Worm (Caenorhabditis elegans): ENCODE results near the gene clc-5.
A peak's percentile ranks its signal among the peaks of the same experiment; 100 is the strongest.

clc-5 gene

DNA sequence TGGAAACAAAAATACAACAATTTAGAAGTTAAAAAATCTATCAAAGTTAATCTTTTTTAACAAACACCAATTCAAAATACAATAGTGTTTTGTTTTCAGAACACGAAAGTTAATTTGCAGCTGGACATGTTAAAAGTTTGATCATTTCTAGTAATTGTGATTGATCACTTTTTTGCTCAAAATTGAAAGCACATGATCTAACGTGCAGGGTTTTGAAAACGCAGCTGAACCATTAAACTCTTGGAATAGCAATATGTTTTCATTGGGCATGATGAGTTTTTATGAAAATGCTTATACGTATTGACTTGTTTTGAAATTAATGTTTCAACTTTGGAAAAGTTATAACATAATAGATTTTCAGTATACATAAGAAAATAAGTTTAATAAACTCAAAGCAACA, 14.0 kb downstream of the clc-5 start:
- TF ChIP-seq nhr-90 (tag; optimal IDR thresholded peaks at IDR 0.05; ENCODE audit: poor library complexity), result no peak
- no peak for TF ChIP-seq sup-37 (GFP tag; optimal IDR thresholded peaks at IDR 0.05)
- no peak for TF ChIP-seq mdl-1 (tag; optimal IDR thresholded peaks at IDR 0.05)
- no peak for TF ChIP-seq unc-62 (GFP tag; optimal IDR thresholded peaks at IDR 0.05)
- no peak for TF ChIP-seq nhr-28 (tag; optimal IDR thresholded peaks at IDR 0.05)
- TF ChIP-seq lin-13 (GFP tag; optimal IDR thresholded peaks at IDR 0.05), result no peak
- no peak for TF ChIP-seq egl-13 (tag; optimal IDR thresholded peaks at IDR 0.05)
- no peak for TF ChIP-seq swsn-7 (tag; optimal IDR thresholded peaks at IDR 0.05)
- TF ChIP-seq hpl-2 (GFP tag; optimal IDR thresholded peaks at IDR 0.05), result no peak
- no peak for TF ChIP-seq unc-30 (tag; optimal IDR thresholded peaks at IDR 0.05)
- peak; percentile 90 for TF ChIP-seq dsc-1 (tag; optimal IDR thresholded peaks at IDR 0.05)
- TF ChIP-seq tbx-2 (tag; optimal IDR thresholded peaks at IDR 0.05), result no peak
- no peak for TF ChIP-seq ceh-88 (GFP tag; IDR thresholded peaks at IDR 0.05)
- no peak for TF ChIP-seq lin-15B (tag; optimal IDR thresholded peaks at IDR 0.05)
- TF ChIP-seq mab-9 (GFP tag; IDR thresholded peaks at IDR 0.05), result no peak
- TF ChIP-seq nhr-19 (GFP tag; conservative IDR thresholded peaks at IDR 0.05), result no peak
- TF ChIP-seq fkh-8 (tag; optimal IDR thresholded peaks at IDR 0.05), result peak; percentile 36
- TF ChIP-seq nhr-71 (tag; optimal IDR thresholded peaks at IDR 0.05), result peak; percentile 47
- peak; percentile 76 for TF ChIP-seq fkh-4 (tag; optimal IDR thresholded peaks at IDR 0.05; ENCODE audit: borderline replicate concordance)
- TF ChIP-seq xbp-1 (tag; optimal IDR thresholded peaks at IDR 0.05), result no peak
- peak; percentile 96 for TF ChIP-seq hlh-4 (tag; optimal IDR thresholded peaks at IDR 0.05)
- TF ChIP-seq C16A3.4 (tag; optimal IDR thresholded peaks at IDR 0.05), result no peak
- TF ChIP-seq ceh-8 (GFP tag; optimal IDR thresholded peaks at IDR 0.05), result no peak

DNA sequence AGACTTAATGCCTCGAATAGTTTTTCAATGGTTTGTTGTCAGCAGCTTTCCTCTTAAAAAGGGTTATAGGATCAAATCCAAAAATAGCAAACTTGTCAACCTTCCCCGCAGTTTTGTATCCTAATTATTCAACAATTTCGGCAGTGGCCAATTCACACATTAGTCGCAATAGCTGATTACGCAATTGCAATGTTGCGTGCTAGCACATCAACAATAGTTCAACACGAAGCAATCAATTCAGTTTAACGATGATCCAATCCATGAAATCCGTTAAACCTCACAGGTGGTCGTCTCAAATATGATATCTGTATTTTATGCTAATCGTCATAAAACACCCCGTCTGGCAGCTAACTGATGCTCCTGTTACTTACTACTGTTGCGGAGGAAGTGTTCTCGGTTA, 19.2 kb downstream of the clc-5 start:
- TF ChIP-seq ztf-4 (tag; optimal IDR thresholded peaks at IDR 0.05) (no peak), skn-1 (tag; optimal IDR thresholded peaks at IDR 0.05) (no peak)

DNA sequence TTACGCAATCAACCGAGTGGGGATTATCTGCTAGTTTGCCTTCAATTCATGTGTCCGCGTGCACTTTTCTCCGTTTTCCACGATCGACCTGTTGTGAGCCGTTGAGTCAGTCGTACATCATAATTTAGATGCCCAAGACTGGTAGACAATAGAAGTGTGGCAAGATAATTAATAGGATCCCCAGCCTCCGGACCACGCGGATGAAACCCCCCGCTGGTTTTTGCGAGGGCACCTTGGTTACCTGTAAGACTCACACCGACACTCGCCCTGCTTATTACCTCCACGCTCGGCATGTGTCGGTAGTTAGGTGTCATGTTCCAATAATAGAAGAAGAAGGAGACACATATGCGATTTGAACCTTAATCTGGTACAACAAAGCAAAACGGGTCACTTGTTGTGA, 22.6 kb downstream of the clc-5 start:
- TF ChIP-seq dsc-1 (tag; optimal IDR thresholded peaks at IDR 0.05) (peak; percentile 15), jun-1 (tag; optimal IDR thresholded peaks at IDR 0.05) (no peak), hlh-17 (GFP tag; optimal IDR thresholded peaks at IDR 0.05; ENCODE audit: borderline replicate concordance) (no peak)

DNA sequence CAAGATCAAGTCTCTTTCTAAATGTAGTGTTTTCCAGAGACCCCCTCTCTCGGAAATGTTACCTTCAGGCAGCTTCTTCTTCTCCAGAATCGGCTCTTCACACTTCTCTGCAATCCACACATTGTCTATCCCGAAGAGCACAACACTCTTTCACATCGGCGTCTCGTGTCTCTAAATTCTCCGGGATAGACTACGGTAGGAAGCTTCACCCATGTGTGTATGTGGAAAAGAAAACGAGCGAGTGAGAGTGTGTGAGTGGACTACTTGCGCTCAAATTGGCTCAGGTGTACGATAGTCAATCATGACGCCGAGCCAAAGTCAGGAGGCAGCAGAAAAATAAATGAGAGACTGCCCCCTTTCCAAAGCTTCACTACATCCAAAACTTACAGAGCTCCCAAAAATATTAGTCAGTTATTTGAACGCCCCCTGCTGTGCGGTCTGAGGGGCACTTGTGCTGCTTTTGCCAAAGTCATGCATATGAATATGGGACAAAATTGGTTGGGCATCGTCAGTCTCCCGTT, 23.8 kb downstream of the clc-5 start:
- TF ChIP-seq ceh-88 (GFP tag; IDR thresholded peaks at IDR 0.05) (no peak), elt-3 (tag; optimal IDR thresholded peaks at IDR 0.05) (no peak), nhr-47 (tag; optimal IDR thresholded peaks at IDR 0.05) (no peak), lsy-2 (tag; optimal IDR thresholded peaks at IDR 0.05) (peak in 1 of 2 experiments; percentile 65), unc-98 (GFP tag; IDR thresholded peaks at IDR 0.05) (no peak), mdl-1 (tag; optimal IDR thresholded peaks at IDR 0.05) (no peak), hlh-4 (tag; optimal IDR thresholded peaks at IDR 0.05) (no peak), ceh-90 (tag; optimal IDR thresholded peaks at IDR 0.05) (no peak), unc-130 (tag; optimal IDR thresholded peaks at IDR 0.05) (no peak), ets-5 (GFP tag; IDR thresholded peaks at IDR 0.05) (no peak), ces-1 (GFP tag; optimal IDR thresholded peaks at IDR 0.05) (no peak), F16B12.6 (tag; optimal IDR thresholded peaks at IDR 0.05) (no peak), nhr-76 (tag; optimal IDR thresholded peaks at IDR 0.05) (no peak), lin-14 (GFP tag; optimal IDR thresholded peaks at IDR 0.05) (peak; percentile 23), irx-1 (tag; optimal IDR thresholded peaks at IDR 0.05) (no peak), egl-27 (tag; optimal IDR thresholded peaks at IDR 0.05) (no peak), mab-9 (GFP tag; IDR thresholded peaks at IDR 0.05) (no peak), fkh-10 (GFP tag; optimal IDR thresholded peaks at IDR 0.05) (peak; percentile 63), egl-13 (tag; optimal IDR thresholded peaks at IDR 0.05) (no peak), ztf-4 (tag; optimal IDR thresholded peaks at IDR 0.05) (no peak), dsc-1 (tag; optimal IDR thresholded peaks at IDR 0.05) (peak; percentile 7), swsn-7 (tag; optimal IDR thresholded peaks at IDR 0.05) (no peak), sup-37 (GFP tag; optimal IDR thresholded peaks at IDR 0.05) (no peak), C16A3.4 (tag; optimal IDR thresholded peaks at IDR 0.05) (no peak), lin-35 (GFP tag; optimal IDR thresholded peaks at IDR 0.05) (no peak)
